Fruit fly (Drosophila melanogaster) S2 (cell line): ENCODE results near the gene Pcmt.

Experiments used
- CG8478 ChIP-seq: fragments of >200 bp; optimal IDR thresholded peaks from 2 replicates; lab custom pipeline; 2018
- CTCF ChIP-seq, 2 experiments: fragments of >200 bp; optimal IDR thresholded peaks; 2 replicates each; lab custom pipeline; 2018

- no peak for TF ChIP-seq CTCF (optimal IDR thresholded peaks at IDR 0.05; lab: Kevin White, UChicago)
- TF ChIP-seq CG8478 (lab: Kevin White, UChicago): no peak
Measured at dm6 chr3R:5594878-5595277, 40.8 kb upstream of the Pcmt start.
